Worm (Caenorhabditis elegans) whole organism, L1 larva: Measurements from ENCODE around the gene chca-1.

Source experiments
- C04F5.9 ChIP-seq: sonication (generic microtip); optimal IDR thresholded peaks from 2 replicates; lab custom pipeline; 2016; ENCODE audit warnings: missing genetic modification characterization, missing compliant biosample characterization
- F16B12.6 ChIP-seq: fragments of 150-350 bp; optimal IDR thresholded peaks from 2 replicates; lab custom pipeline; 2014; ENCODE audit warnings: missing biosample characterization, missing genetic modification characterization
- Y116A8C.19 ChIP-seq: sonication (generic microtip); optimal IDR thresholded peaks from 2 replicates; lab custom pipeline; 2016; ENCODE audit warnings: missing compliant biosample characterization, missing genetic modification characterization, borderline replicate concordance
- aha-1 ChIP-seq: fragments of 150-350 bp; optimal IDR thresholded peaks from 2 replicates; lab custom pipeline; 2014; ENCODE audit warnings: missing biosample characterization, missing genetic modification characterization
- alr-1 ChIP-seq: fragments of 200-800 bp; sonication (Bioruptor generic); optimal IDR thresholded peaks from 2 replicates; lab custom pipeline; 2018; ENCODE audit warnings: borderline replicate concordance, mild to moderate bottlenecking, missing genetic modification characterization, missing compliant biosample characterization
- blmp-1 ChIP-seq: fragments of 150-350 bp; optimal IDR thresholded peaks from 2 replicates; lab custom pipeline; 2014; ENCODE audit warnings: missing biosample characterization, missing genetic modification characterization
- ceh-63 ChIP-seq: fragments of 200-800 bp; sonication (Bioruptor generic); optimal IDR thresholded peaks from 2 replicates; lab custom pipeline; 2018; ENCODE audit warnings: mild to moderate bottlenecking, missing genetic modification characterization, missing compliant biosample characterization
- ceh-8 ChIP-seq: fragments of 200-800 bp; sonication (Bioruptor generic); optimal IDR thresholded peaks from 2 replicates; lab custom pipeline; 2018; ENCODE audit warnings: mild to moderate bottlenecking, missing genetic modification characterization, moderate library complexity, missing compliant biosample characterization
- ces-1 ChIP-seq: fragments of 150-350 bp; optimal IDR thresholded peaks from 2 replicates; lab custom pipeline; 2014; ENCODE audit warnings: missing biosample characterization, missing genetic modification reagents, missing genetic modification characterization
- dpl-1 ChIP-seq, 3 experiments: fragments of 150-350 bp in 2 of 3; sonication (generic microtip) in 1 of 3; optimal IDR thresholded peaks; 2 replicates each; lab custom pipeline; 2014 to 2017; ENCODE audit warnings: missing biosample characterization in 3 of 3, missing genetic modification characterization in 3 of 3, missing genetic modification reagents in 3 of 3
- dsc-1 ChIP-seq: sonication (generic microtip); optimal IDR thresholded peaks from 2 replicates; lab custom pipeline; 2016; ENCODE audit warnings: mild to moderate bottlenecking, missing genetic modification characterization, missing compliant biosample characterization
- egl-13 ChIP-seq: sonication (generic microtip); optimal IDR thresholded peaks from 2 replicates; lab custom pipeline; 2016; ENCODE audit warnings: missing genotype, missing genetic modification reagents, missing genetic modification characterization, missing compliant biosample characterization
- egl-27 ChIP-seq, 2 experiments: fragments of 150-350 bp in 1 of 2; sonication (generic microtip); optimal IDR thresholded peaks; 3 replicates each; lab custom pipeline; 2017 to 2018; ENCODE audit warnings: missing biosample characterization in 2 of 2, missing genetic modification characterization in 2 of 2, missing genetic modification reagents in 2 of 2
- elt-2 ChIP-seq: sonication (generic microtip); optimal IDR thresholded peaks from 2 replicates; lab custom pipeline; 2016; ENCODE audit warnings: missing genetic modification characterization, mild to moderate bottlenecking, inconsistent platforms, missing compliant biosample characterization, missing genetic modification reagents
- fkh-10 ChIP-seq: sonication (generic microtip); optimal IDR thresholded peaks from 2 replicates; lab custom pipeline; 2017; ENCODE audit warnings: missing biosample characterization, missing genetic modification reagents, missing genetic modification characterization
- fkh-8 ChIP-seq: sonication (generic microtip); optimal IDR thresholded peaks from 2 replicates; lab custom pipeline; 2016; ENCODE audit warnings: mild to moderate bottlenecking, missing genetic modification characterization, missing compliant biosample characterization
- hlh-4 ChIP-seq: sonication (generic microtip); optimal IDR thresholded peaks from 2 replicates; lab custom pipeline; 2016; ENCODE audit warnings: mild to moderate bottlenecking, missing genetic modification characterization, missing compliant biosample characterization
- hpl-2 ChIP-seq: fragments of 150-350 bp; optimal IDR thresholded peaks from 2 replicates; lab custom pipeline; 2014; ENCODE audit warnings: missing biosample characterization, missing genetic modification reagents, missing genetic modification characterization
- jun-1 ChIP-seq: fragments of 150-350 bp; optimal IDR thresholded peaks from 2 replicates; lab custom pipeline; 2014; ENCODE audit warnings: missing biosample characterization, missing genetic modification reagents, missing genetic modification characterization
- lin-14 ChIP-seq: fragments of 200-800 bp; sonication (Bioruptor generic); optimal IDR thresholded peaks from 2 replicates; lab custom pipeline; 2018; ENCODE audit warnings: mild to moderate bottlenecking, missing genetic modification characterization, moderate library complexity, missing compliant biosample characterization
- lin-39 ChIP-seq: fragments of 150-350 bp; optimal IDR thresholded peaks from 2 replicates; lab custom pipeline; 2014; ENCODE audit warnings: missing biosample characterization, missing genetic modification reagents, missing genetic modification characterization
- mab-9 ChIP-seq: fragments of 200-800 bp; sonication (Bioruptor generic); IDR thresholded peaks from 2 replicates; pipeline ENCODE4 v1.3.6; 2022; ENCODE audit warnings: missing genetic modification reagents, missing genetic modification characterization, missing compliant biosample characterization
- mep-1 ChIP-seq: fragments of 150-350 bp; optimal IDR thresholded peaks from 2 replicates; lab custom pipeline; 2014; ENCODE audit warnings: missing biosample characterization, missing genetic modification characterization
- nhr-11 ChIP-seq: fragments of 150-350 bp; optimal IDR thresholded peaks from 2 replicates; lab custom pipeline; 2014; ENCODE audit warnings: missing biosample characterization, missing genetic modification characterization
- nhr-20 ChIP-seq: sonication (generic microtip); optimal IDR thresholded peaks from 2 replicates; lab custom pipeline; 2016; ENCODE audit warnings: mild to moderate bottlenecking, missing genetic modification characterization, missing compliant biosample characterization
- nhr-28 ChIP-seq: fragments of 150-350 bp; optimal IDR thresholded peaks from 2 replicates; lab custom pipeline; 2014; ENCODE audit warnings: missing biosample characterization, missing genetic modification characterization
- nhr-47 ChIP-seq: sonication (generic microtip); optimal IDR thresholded peaks from 2 replicates; lab custom pipeline; 2016; ENCODE audit warnings: mild to moderate bottlenecking, missing genetic modification characterization, moderate library complexity, missing compliant biosample characterization
- nhr-71 ChIP-seq: sonication (generic microtip); optimal IDR thresholded peaks from 2 replicates; lab custom pipeline; 2016; ENCODE audit warnings: mild to moderate bottlenecking, missing genetic modification characterization, moderate library complexity, missing compliant biosample characterization
- nhr-76 ChIP-seq: sonication (generic microtip); optimal IDR thresholded peaks from 2 replicates; lab custom pipeline; 2017; ENCODE audit warnings: missing biosample characterization, missing genetic modification characterization
- nhr-77 ChIP-seq: fragments of 150-350 bp; optimal IDR thresholded peaks from 2 replicates; lab custom pipeline; 2014; ENCODE audit warnings: missing biosample characterization, missing genetic modification characterization
- nhr-85 ChIP-seq: sonication (generic microtip); peaks from one replicate; lab custom pipeline; 2016; ENCODE audit warnings: missing genetic modification characterization, inconsistent platforms, missing compliant biosample characterization
- pag-3 ChIP-seq: sonication (generic microtip); optimal IDR thresholded peaks from 2 replicates; lab custom pipeline; 2017; ENCODE audit warnings: missing genetic modification characterization, mild to moderate bottlenecking, missing compliant biosample characterization, antibody characterized with exemption, borderline replicate concordance; ENCODE audit not compliant: insufficient read depth
- pax-3 ChIP-seq: fragments of 200-800 bp; sonication (Bioruptor generic); optimal IDR thresholded peaks from 2 replicates; lab custom pipeline; 2018; ENCODE audit warnings: mild to moderate bottlenecking, missing genetic modification characterization, moderate library complexity, missing compliant biosample characterization
- pqm-1 ChIP-seq: sonication (generic microtip); optimal IDR thresholded peaks from 3 replicates; lab custom pipeline; 2017; ENCODE audit warnings: missing biosample characterization, missing genetic modification characterization
- snpc-4 ChIP-seq: fragments of 150-350 bp; optimal IDR thresholded peaks from 2 replicates; lab custom pipeline; 2014; ENCODE audit warnings: missing biosample characterization, missing genetic modification characterization
- sox-4 ChIP-seq: sonication (generic microtip); optimal IDR thresholded peaks from 2 replicates; lab custom pipeline; 2016; ENCODE audit warnings: missing genetic modification characterization, missing compliant biosample characterization
- sup-37 ChIP-seq: fragments of 200-800 bp; sonication (Bioruptor generic); optimal IDR thresholded peaks from 2 replicates; lab custom pipeline; 2018; ENCODE audit warnings: mild to moderate bottlenecking, missing genetic modification characterization, missing compliant biosample characterization
- tlp-1 ChIP-seq: fragments of 150-350 bp; optimal IDR thresholded peaks from 2 replicates; lab custom pipeline; 2014; ENCODE audit warnings: missing biosample characterization, missing genetic modification characterization
- unc-86 ChIP-seq: sonication (generic microtip); optimal IDR thresholded peaks from 2 replicates; lab custom pipeline; 2016; ENCODE audit warnings: missing genetic modification characterization, missing compliant biosample characterization
- unc-98 ChIP-seq: fragments of 200-800 bp; sonication (Bioruptor generic); IDR thresholded peaks from 2 replicates; pipeline ENCODE4 v1.3.6; 2022; ENCODE audit warnings: missing genetic modification characterization, missing compliant biosample characterization
- vab-15 ChIP-seq: sonication (generic microtip); optimal IDR thresholded peaks from 2 replicates; lab custom pipeline; 2017; ENCODE audit warnings: missing genotype, mild to moderate bottlenecking, missing genetic modification characterization, missing compliant biosample characterization
- zag-1 ChIP-seq: fragments of 150-350 bp; optimal IDR thresholded peaks from 2 replicates; lab custom pipeline; 2014; ENCODE audit warnings: missing biosample characterization, missing genetic modification characterization
- ztf-11 ChIP-seq, 2 experiments: sonication (generic microtip); optimal IDR thresholded peaks; 2 replicates each; lab custom pipeline; 2016 to 2017; ENCODE audit warnings: missing genetic modification characterization in 2 of 2, missing biosample characterization in 1 of 2, missing compliant biosample characterization in 1 of 2

The chca-1 gene

ce11 chrIV:9633889-9634288 lies 17.3 kb upstream of the chca-1 start:
- TF ChIP-seq C04F5.9 (tag; lab: Kevin White, UChicago) (no peak), blmp-1 (peak; percentile 62), nhr-85 (tag; lab: Kevin White, UChicago) (peak; percentile 73), pag-3 (no peak)

ce11 chrIV:9634848-9635247 lies 16.3 kb upstream of the chca-1 start, which contains the start of gene mca-1:
Gene mca-1, minus strand, starts transcription at chrIV:9634948.
- TF ChIP-seq nhr-20 (tag; lab: Kevin White, UChicago): no peak
- TF ChIP-seq dpl-1 (GFP tag; optimal IDR thresholded peaks at IDR 0.05; lab: Kevin White, UChicago): no peak
- TF ChIP-seq ztf-11 (tag; optimal IDR thresholded peaks at IDR 0.05; lab: Kevin White, UChicago): no peak
- TF ChIP-seq egl-13: no peak
- no peak for TF ChIP-seq pax-3 (tag; lab: Kevin White, UChicago)
- TF ChIP-seq nhr-71 (tag; lab: Kevin White, UChicago): no peak
- TF ChIP-seq mab-9 (GFP tag; lab: Robert Waterston, UW): no peak
- TF ChIP-seq vab-15 (tag; lab: Kevin White, UChicago): no peak
- no peak for TF ChIP-seq hpl-2 (GFP tag; lab: Kevin White, UChicago)
- TF ChIP-seq pqm-1 (tag; lab: Kevin White, UChicago): no peak
- no peak for TF ChIP-seq nhr-47
- no peak for TF ChIP-seq elt-2 (tag; lab: Kevin White, UChicago)
- no peak for TF ChIP-seq nhr-76 (tag; lab: Kevin White, UChicago)
- TF ChIP-seq nhr-77: no peak
- TF ChIP-seq unc-98 (GFP tag; lab: Robert Waterston, UW): no peak
- TF ChIP-seq sox-4 (tag; lab: Kevin White, UChicago): no peak
- TF ChIP-seq unc-86 (tag; lab: Kevin White, UChicago): no peak
- TF ChIP-seq nhr-28 (tag; lab: Kevin White, UChicago): no peak
- TF ChIP-seq tlp-1 (tag; lab: Kevin White, UChicago): no peak
- no peak for TF ChIP-seq Y116A8C.19 (tag; lab: Kevin White, UChicago)

ce11 chrIV:9641925-9642324 lies 9.3 kb upstream of the chca-1 start, which contains the start of gene del-2:
Gene del-2, minus strand, starts transcription at chrIV:9642025.
- TF ChIP-seq egl-13: no peak
- TF ChIP-seq egl-27 (tag; optimal IDR thresholded peaks at IDR 0.05; lab: Kevin White, UChicago): no peak
- no peak for TF ChIP-seq F16B12.6 (tag; lab: Kevin White, UChicago)
- TF ChIP-seq ces-1 (GFP tag; lab: Kevin White, UChicago): no peak
- no peak for TF ChIP-seq mep-1 (tag; lab: Kevin White, UChicago)
- TF ChIP-seq lin-39: no peak
- TF ChIP-seq nhr-11 (tag; lab: Kevin White, UChicago): no peak
- no peak for TF ChIP-seq ceh-8 (GFP tag; lab: Kevin White, UChicago)
- TF ChIP-seq snpc-4 (tag; lab: Kevin White, UChicago): no peak
- TF ChIP-seq fkh-10 (GFP tag; lab: Kevin White, UChicago): no peak
- no peak for TF ChIP-seq pqm-1 (tag; lab: Kevin White, UChicago)
- TF ChIP-seq mab-9 (GFP tag; lab: Robert Waterston, UW): no peak
- TF ChIP-seq ceh-63 (GFP tag; lab: Kevin White, UChicago): no peak
- no peak for TF ChIP-seq hlh-4 (tag; lab: Kevin White, UChicago)
- no peak for TF ChIP-seq lin-14 (GFP tag; lab: Kevin White, UChicago)
- no peak for TF ChIP-seq pax-3 (tag; lab: Kevin White, UChicago)
- TF ChIP-seq dsc-1 (tag; lab: Kevin White, UChicago): peak; percentile 17
- no peak for TF ChIP-seq aha-1 (tag; lab: Kevin White, UChicago)
- TF ChIP-seq jun-1 (tag; lab: Kevin White, UChicago): no peak
- TF ChIP-seq nhr-76 (tag; lab: Kevin White, UChicago): no peak
- TF ChIP-seq zag-1 (tag; lab: Kevin White, UChicago): no peak
- TF ChIP-seq alr-1 (tag; lab: Kevin White, UChicago): no peak
- TF ChIP-seq sup-37 (GFP tag; lab: Kevin White, UChicago): no peak
- peak; percentile 6 for TF ChIP-seq nhr-47
- TF ChIP-seq fkh-8: peak; percentile 67
- TF ChIP-seq dpl-1 (GFP tag; optimal IDR thresholded peaks at IDR 0.05; lab: Kevin White, UChicago): no peak
